Worm (Caenorhabditis elegans): ENCODE data around the gene ncap-1.

Gene ncap-1

DNA sequence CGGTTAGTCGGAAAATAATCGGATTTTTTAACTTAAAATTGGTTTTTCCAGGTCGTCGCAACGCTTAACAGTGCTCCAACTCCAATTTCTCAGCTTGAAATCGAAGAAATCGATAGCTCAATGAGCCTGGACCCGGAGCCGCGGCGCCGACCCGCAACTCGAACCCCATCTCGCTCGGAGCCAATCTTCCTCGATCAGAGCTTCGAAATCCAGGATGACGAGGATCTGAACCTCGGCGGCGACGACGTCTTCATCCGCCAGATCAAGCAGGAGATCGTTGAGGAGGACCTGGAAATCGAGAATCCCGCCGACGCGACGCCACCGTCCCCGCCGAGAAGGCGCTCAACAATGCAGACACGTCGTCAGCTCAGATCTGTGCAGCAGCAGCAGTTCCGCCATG lies 1.1 kb upstream of the ncap-1 start:
- no peak for TF ChIP-seq unc-30 (tag; optimal IDR thresholded peaks at IDR 0.05)
- TF ChIP-seq F16B12.6 (tag; optimal IDR thresholded peaks at IDR 0.05): no peak
- TF ChIP-seq sup-37 (GFP tag; optimal IDR thresholded peaks at IDR 0.05): no peak
- TF ChIP-seq C16A3.4 (tag; optimal IDR thresholded peaks at IDR 0.05): no peak
- TF ChIP-seq alr-1 (tag; optimal IDR thresholded peaks at IDR 0.05; ENCODE audit: borderline replicate concordance): no peak

DNA sequence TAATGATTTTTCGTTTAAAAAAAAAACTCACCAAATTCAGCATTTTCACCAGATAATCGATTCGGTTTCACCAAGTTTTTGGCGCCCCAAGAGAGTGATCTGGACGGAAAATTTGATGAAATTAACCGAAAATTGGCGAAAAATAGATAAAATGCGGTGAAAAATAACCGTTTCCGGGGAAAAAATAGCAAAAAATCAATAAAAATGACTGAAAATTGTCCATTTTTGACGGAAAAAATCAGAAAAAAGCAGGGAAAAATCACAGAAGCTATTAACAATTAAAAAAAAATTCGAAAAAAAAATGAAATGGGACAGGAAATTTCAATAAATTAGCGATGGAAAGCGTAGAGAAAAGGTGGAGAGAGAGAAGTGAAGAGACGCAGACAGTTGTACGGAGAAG lies 5.6 kb downstream of the ncap-1 start, which contains the start of gene ubc-15:
ubc-15 (minus strand) TSS at position 101 of the 400 bp plus-strand sequence.
- TF ChIP-seq ztf-4 (tag; optimal IDR thresholded peaks at IDR 0.05) (no peak), sup-37 (GFP tag; optimal IDR thresholded peaks at IDR 0.05) (no peak), sox-4 (tag; optimal IDR thresholded peaks at IDR 0.05) (no peak), C34B4.2 (tag; optimal IDR thresholded peaks at IDR 0.05) (no peak), zag-1 (tag; optimal IDR thresholded peaks at IDR 0.05) (no peak), lin-39 (tag; optimal IDR thresholded peaks at IDR 0.05) (no peak), nhr-84 (tag; optimal IDR thresholded peaks at IDR 0.05) (no peak)

DNA sequence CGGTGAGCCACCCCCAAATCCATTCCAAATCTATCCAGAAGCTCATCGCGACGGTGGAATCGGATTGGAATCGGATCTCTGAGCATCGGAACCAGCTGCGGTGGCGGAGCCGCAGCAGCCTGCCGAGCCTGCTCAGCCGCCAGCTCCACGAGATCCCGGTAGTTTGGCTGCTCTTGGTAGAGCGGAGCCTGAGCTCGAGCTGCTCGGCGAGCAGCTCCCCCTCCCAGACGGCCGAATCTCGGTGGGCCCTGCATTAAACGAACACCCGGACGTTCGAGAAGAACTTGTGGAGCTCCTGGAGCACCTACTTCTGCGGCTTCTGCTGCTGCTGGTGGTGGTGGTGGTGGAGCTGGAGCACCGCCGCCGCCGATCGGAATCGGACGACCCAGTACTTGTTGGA lies 15.4 kb downstream of the ncap-1 start:
- no peak for TF ChIP-seq dpl-1 (GFP tag; optimal IDR thresholded peaks at IDR 0.05)
- TF ChIP-seq ceh-8 (GFP tag; optimal IDR thresholded peaks at IDR 0.05): peak; percentile 81
- no peak for TF ChIP-seq tlp-1 (tag; optimal IDR thresholded peaks at IDR 0.05)

DNA sequence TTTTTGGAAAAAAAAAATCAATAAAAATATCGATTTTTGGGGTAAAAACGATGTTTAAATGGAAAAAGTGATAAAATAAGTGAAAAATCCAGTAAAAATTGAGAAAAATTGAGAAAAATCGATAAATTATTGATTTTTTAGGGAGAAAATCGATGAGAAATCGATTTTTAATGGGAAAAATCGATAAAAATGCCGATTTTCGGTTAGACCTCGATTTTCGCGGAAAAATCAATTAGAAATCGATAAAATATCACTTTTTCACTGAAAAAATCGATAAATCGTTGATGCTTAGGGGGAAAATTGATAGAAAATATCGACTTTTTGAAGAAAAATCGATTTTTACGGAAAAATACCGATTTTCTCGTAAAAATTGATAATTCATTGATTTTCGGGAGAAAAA lies 18.0 kb downstream of the ncap-1 start:
- TF ChIP-seq ces-1 (GFP tag; optimal IDR thresholded peaks at IDR 0.05) (no peak), nhr-28 (tag; optimal IDR thresholded peaks at IDR 0.05) (no peak)

DNA sequence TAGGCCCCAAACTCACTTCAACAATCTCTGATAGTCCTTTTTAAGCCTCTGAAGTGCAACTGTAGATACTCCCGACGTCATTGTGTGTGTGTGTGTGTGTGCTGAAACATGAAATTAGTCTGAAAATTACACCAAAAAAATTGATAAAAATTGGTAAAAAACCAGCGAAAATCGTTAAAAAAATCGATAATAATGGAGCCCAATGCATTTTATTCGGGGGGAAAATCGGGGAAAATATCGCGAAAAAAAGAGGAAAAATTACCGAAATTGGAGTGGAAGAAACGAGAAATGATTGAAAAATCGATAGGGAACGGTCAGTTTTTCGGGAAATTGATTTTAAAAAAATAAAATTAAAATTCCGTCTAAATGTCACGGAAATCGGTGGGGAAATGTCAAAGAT lies 18.9 kb downstream of the ncap-1 start, which contains the start of gene ubc-26:
ubc-26 (minus strand) TSS at position 101 of the 400 bp plus-strand sequence.
- no peak for TF ChIP-seq zip-4 (GFP tag; optimal IDR thresholded peaks at IDR 0.05)
- TF ChIP-seq nhr-76 (tag; optimal IDR thresholded peaks at IDR 0.05): no peak
- TF ChIP-seq hlh-17 (GFP tag; optimal IDR thresholded peaks at IDR 0.05; ENCODE audit: borderline replicate concordance): no peak
- no peak for TF ChIP-seq jun-1 (tag; optimal IDR thresholded peaks at IDR 0.05)
- no peak for TF ChIP-seq efl-1 (optimal IDR thresholded peaks at IDR 0.05)
- no peak for TF ChIP-seq efl-1 (GFP tag; optimal IDR thresholded peaks at IDR 0.05 in 1 of 2)
- no peak for TF ChIP-seq lin-13 (GFP tag; optimal IDR thresholded peaks at IDR 0.05)
- TF ChIP-seq egl-13 (tag; optimal IDR thresholded peaks at IDR 0.05): no peak
- no peak for TF ChIP-seq fkh-4 (tag; optimal IDR thresholded peaks at IDR 0.05; ENCODE audit: borderline replicate concordance)
- no peak for TF ChIP-seq swsn-7 (tag; optimal IDR thresholded peaks at IDR 0.05)
- no peak for TF ChIP-seq mep-1 (tag; optimal IDR thresholded peaks at IDR 0.05)
- TF ChIP-seq unc-30 (tag; optimal IDR thresholded peaks at IDR 0.05): no peak
- no peak for TF ChIP-seq irx-1 (tag; optimal IDR thresholded peaks at IDR 0.05)
- no peak for TF ChIP-seq nhr-77 (tag; optimal IDR thresholded peaks at IDR 0.05)

DNA sequence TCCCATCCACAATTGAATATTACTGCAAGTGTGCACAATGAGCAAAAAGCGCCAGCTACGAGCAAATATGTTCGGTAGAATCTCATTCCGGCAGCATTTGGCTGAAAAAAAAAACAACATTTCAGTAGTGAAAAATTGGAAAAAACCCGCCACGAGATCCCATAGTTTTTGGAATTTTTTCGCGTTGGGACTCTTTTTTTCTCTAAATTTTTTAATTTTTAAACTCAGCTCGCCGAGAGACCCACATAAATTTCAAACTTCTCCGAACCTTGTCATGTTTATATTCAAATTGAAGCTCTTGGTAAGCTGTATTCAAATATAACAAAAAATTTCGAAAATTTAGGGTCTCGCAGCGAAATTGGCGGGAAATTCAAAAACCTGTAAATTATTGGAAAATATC lies 24.8 kb downstream of the ncap-1 start, which contains the start of gene sqv-2:
sqv-2 (minus strand) TSS at position 101 of the 400 bp plus-strand sequence.
- no peak for TF ChIP-seq unc-98 (GFP tag; IDR thresholded peaks at IDR 0.05)
- TF ChIP-seq efl-1 (optimal IDR thresholded peaks at IDR 0.05): no peak
- peak in 1 of 2 experiments; percentile 57 for TF ChIP-seq efl-1 (GFP tag; optimal IDR thresholded peaks at IDR 0.05 in 1 of 2)
- TF ChIP-seq elt-3 (tag; optimal IDR thresholded peaks at IDR 0.05): no peak

DNA sequence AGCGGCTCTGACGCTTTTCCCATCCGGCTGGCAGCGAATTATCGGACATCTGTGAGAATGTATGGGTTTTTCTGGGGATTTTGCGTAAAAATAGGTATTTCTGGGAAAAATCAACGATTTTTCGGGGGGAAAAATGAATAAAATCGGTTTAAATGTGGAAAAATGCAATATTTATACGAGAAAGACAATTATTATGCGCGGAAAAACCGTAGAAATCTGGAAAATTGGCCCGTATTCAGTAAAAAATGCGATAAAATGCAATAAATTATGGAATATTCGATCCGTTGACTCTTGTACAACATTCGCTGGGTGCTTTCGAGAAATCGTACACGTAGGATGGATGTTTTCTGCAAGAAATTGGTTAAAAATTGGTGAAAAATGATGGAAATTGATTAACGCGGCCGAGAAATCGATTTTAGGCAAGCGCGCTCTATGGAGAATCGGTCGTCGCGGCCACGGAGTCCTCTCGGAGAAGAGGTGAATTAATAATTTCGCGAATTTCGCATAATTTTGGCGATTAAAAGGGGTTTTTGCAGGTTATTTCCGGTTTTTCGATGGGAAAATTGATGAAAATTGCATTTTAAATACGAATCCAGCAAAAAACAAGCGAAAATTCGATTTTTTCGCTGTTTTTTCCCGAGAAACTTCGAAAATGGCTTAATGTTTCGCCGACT lies 30.0 kb downstream of the ncap-1 start, which contains the start of gene pinn-1:
pinn-1 (minus strand) TSS at position 51 of the 674 bp plus-strand sequence.
- TF ChIP-seq pqm-1 (tag; optimal IDR thresholded peaks at IDR 0.05): peak; percentile 49
- peak; percentile 53 for TF ChIP-seq mef-2 (tag; optimal IDR thresholded peaks at IDR 0.05)
- TF ChIP-seq unc-86 (tag; optimal IDR thresholded peaks at IDR 0.05): peak; percentile 89
- peak; percentile 75 for TF ChIP-seq fkh-10 (GFP tag; optimal IDR thresholded peaks at IDR 0.05)
- no peak for TF ChIP-seq pag-3 (tag; optimal IDR thresholded peaks at IDR 0.05; ENCODE audit: borderline replicate concordance, insufficient read depth)
- TF ChIP-seq isw-1 (GFP tag; IDR thresholded peaks at IDR 0.05): peak; percentile 88
- peak; percentile 92 for TF ChIP-seq nhr-20 (tag; optimal IDR thresholded peaks at IDR 0.05)
- peak; percentile 81 for TF ChIP-seq lin-39 (tag; optimal IDR thresholded peaks at IDR 0.05)
- no peak for TF ChIP-seq nhr-28 (tag; optimal IDR thresholded peaks at IDR 0.05)
- TF ChIP-seq ceh-82 (tag; optimal IDR thresholded peaks at IDR 0.05): peak; percentile 95 to 98 (median 95)
- peak; percentile 96 for TF ChIP-seq nhr-71 (tag; optimal IDR thresholded peaks at IDR 0.05)
- TF ChIP-seq sox-4 (tag; optimal IDR thresholded peaks at IDR 0.05): peak; percentile 95
- peak; percentile 95 for TF ChIP-seq tbx-2 (tag; optimal IDR thresholded peaks at IDR 0.05)
- no peak for TF ChIP-seq nhr-84 (tag; optimal IDR thresholded peaks at IDR 0.05)
